Fruit fly (Drosophila melanogaster): ENCODE results near the gene Adgf-A2.

Adgf-A2 gene

DNA sequence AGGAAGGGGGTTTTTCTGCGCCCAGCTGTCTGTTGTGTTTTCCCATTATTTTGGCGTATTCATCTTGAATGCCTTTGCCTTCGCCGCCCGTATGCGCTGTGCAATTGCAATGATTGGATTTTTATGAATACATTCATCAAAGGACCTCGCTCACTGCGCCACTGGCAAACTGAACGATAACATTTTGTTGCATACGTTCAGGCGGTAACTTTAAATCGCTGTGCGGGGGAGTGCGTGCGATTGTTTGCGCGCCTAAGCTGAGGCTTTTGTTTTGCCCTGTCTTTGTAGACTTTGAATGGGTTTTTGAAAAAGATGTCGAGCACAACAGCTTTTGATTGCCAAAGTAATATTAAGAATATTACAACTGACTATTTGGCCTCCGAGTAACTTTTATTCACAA lies 24.3 kb downstream of the Adgf-A2 start (continued):
- TF ChIP-seq CG34224 (GFP tag; IDR thresholded peaks at IDR 0.05; ENCODE audit: partially characterized antibody) (no peak), wdn (GFP tag; IDR thresholded peaks at IDR 0.05) (no peak), CG11247 (GFP tag; IDR thresholded peaks at IDR 0.05) (no peak), sna (GFP tag; IDR thresholded peaks at IDR 0.05; ENCODE audit: partially characterized antibody) (no peak), Fer3 (tag; optimal IDR thresholded peaks at IDR 0.05) (no peak), Chrac-16 (GFP tag; optimal IDR thresholded peaks at IDR 0.05) (no peak), Camta (GFP tag; optimal IDR thresholded peaks at IDR 0.05) (no peak), vnd (GFP tag; IDR thresholded peaks at IDR 0.05; ENCODE audit: partially characterized antibody) (no peak), CG6175 (GFP tag; IDR thresholded peaks at IDR 0.05) (no peak), Dref (GFP tag; IDR thresholded peaks at IDR 0.05) (no peak), tup (GFP tag; optimal IDR thresholded peaks at IDR 0.05) (no peak), YL-1 (GFP tag; optimal IDR thresholded peaks at IDR 0.05) (no peak), otp (GFP tag; IDR thresholded peaks at IDR 0.05) (no peak), CG6813 (GFP tag; optimal IDR thresholded peaks at IDR 0.05) (no peak), CG10462 (GFP tag; optimal IDR thresholded peaks at IDR 0.05) (no peak), HLH54F (GFP tag; optimal IDR thresholded peaks at IDR 0.05) (no peak), CG3281 (GFP tag; optimal IDR thresholded peaks at IDR 0.05) (no peak), Sox100B (GFP tag; optimal IDR thresholded peaks at IDR 0.05) (no peak), CG13624 (GFP tag; optimal IDR thresholded peaks at IDR 0.05) (no peak), CG1233 (GFP tag; optimal IDR thresholded peaks at IDR 0.05) (no peak), crp (GFP tag; optimal IDR thresholded peaks at IDR 0.05) (no peak), Neu2 (GFP tag; optimal IDR thresholded peaks at IDR 0.05; ENCODE audit: borderline replicate concordance) (no peak), h (optimal IDR thresholded peaks at IDR 0.05) (no peak), seq (GFP tag; IDR thresholded peaks at IDR 0.05) (no peak), so (GFP tag; IDR thresholded peaks at IDR 0.05) (no peak), CG1647 (GFP tag; optimal IDR thresholded peaks at IDR 0.05) (no peak), zfh2 (GFP tag; optimal IDR thresholded peaks at IDR 0.05) (no peak), cad (GFP tag; optimal IDR thresholded peaks at IDR 0.05) (no peak), Hr78 (GFP tag; optimal IDR thresholded peaks at IDR 0.05) (no peak), CTCF (GFP tag; optimal IDR thresholded peaks at IDR 0.05) (peak; percentile 43), ham (GFP tag; IDR thresholded peaks at IDR 0.05) (0 out of 2 replicates have a peak, but pooled peaks have one; percentile 34), Atf-2 (GFP tag; optimal IDR thresholded peaks at IDR 0.05) (no peak), CG17385 (GFP tag; optimal IDR thresholded peaks at IDR 0.05) (no peak), Pdp1 (GFP tag; optimal IDR thresholded peaks at IDR 0.05) (no peak), dimm (GFP tag; IDR thresholded peaks at IDR 0.05) (no peak), usp (GFP tag; optimal IDR thresholded peaks at IDR 0.05) (no peak), shn (GFP tag; optimal IDR thresholded peaks at IDR 0.05) (no peak), ken (GFP tag; IDR thresholded peaks at IDR 0.05) (0 out of 3 replicates have a peak, but pooled peaks have one; percentile 24), grau (tag; optimal IDR thresholded peaks at IDR 0.05) (no peak), Ptx1 (GFP tag; IDR thresholded peaks at IDR 0.05) (no peak), CG11085 (GFP tag; IDR thresholded peaks at IDR 0.05) (no peak), CG31441 (GFP tag; IDR thresholded peaks at IDR 0.05) (no peak), CG2199 (GFP tag; IDR thresholded peaks at IDR 0.05) (0 out of 3 replicates have a peak, but pooled peaks have one; percentile 49), sr (GFP tag; IDR thresholded peaks at IDR 0.05) (peak; percentile 69; the same call in 2 of the 3 replicates), CG8290 (GFP tag; optimal IDR thresholded peaks at IDR 0.05) (peak; percentile 44), CG8290 (tag; optimal IDR thresholded peaks at IDR 0.05) (peak; percentile 38 to 78), ci (GFP tag; IDR thresholded peaks at IDR 0.05) (0 out of 3 replicates have a peak, but pooled peaks have one; percentile 9), CG31365 (tag; optimal IDR thresholded peaks at IDR 0.05) (no peak), schlank (tag; optimal IDR thresholded peaks at IDR 0.05) (no peak), kni (GFP tag; optimal IDR thresholded peaks at IDR 0.05) (no peak), Med (GFP tag) (peak; percentile 54)
